Worm (Caenorhabditis elegans) whole organism, young adult: ENCODE results near the gene srh-244.

Source experiments
- B0035.1 ChIP-seq: sonication (generic microtip); optimal IDR thresholded peaks from 2 replicates; lab custom pipeline; 2016; ENCODE audit warnings: missing genetic modification characterization, mild to moderate bottlenecking, missing compliant biosample characterization, missing genotype, missing genetic modification reagents
- C06A6.2 ChIP-seq: fragments of 200-800 bp; sonication (Bioruptor generic); conservative IDR thresholded peaks from 2 replicates; pipeline ENCODE4 v1.3.6; 2022; ENCODE audit warnings: missing genetic modification characterization, missing compliant biosample characterization
- D2030.7 ChIP-seq: fragments of 200-800 bp; sonication (Bioruptor generic); IDR thresholded peaks from 2 replicates; pipeline ENCODE4 v1.3.6; 2022; ENCODE audit warnings: missing genetic modification reagents, missing genetic modification characterization, missing compliant biosample characterization
- F37B4.10 ChIP-seq: fragments of 200-800 bp; sonication (Bioruptor generic); IDR thresholded peaks from 2 replicates; pipeline ENCODE4 v1.3.6; 2022; ENCODE audit warnings: missing genetic modification characterization, missing compliant biosample characterization
- F39B2.1 ChIP-seq: fragments of 200-800 bp; sonication (Bioruptor generic); IDR thresholded peaks from 2 replicates; pipeline ENCODE4 v1.3.6; 2022; ENCODE audit warnings: missing genetic modification reagents, missing genetic modification characterization, missing compliant biosample characterization
- K12H6.12 ChIP-seq: fragments of 200-800 bp; sonication (Bioruptor generic); optimal IDR thresholded peaks from 2 replicates; lab custom pipeline; 2018; ENCODE audit warnings: mild to moderate bottlenecking, missing genetic modification characterization, missing compliant biosample characterization
- Y53F4B.3 ChIP-seq: fragments of 200-800 bp; sonication (Bioruptor generic); IDR thresholded peaks from 2 replicates; pipeline ENCODE4 v1.3.6; 2022; ENCODE audit warnings: missing genetic modification reagents, missing genetic modification characterization, missing compliant biosample characterization
- Y53G8AR.9 ChIP-seq: fragments of 200-800 bp; sonication (Bioruptor generic); conservative IDR thresholded peaks from 2 replicates; pipeline ENCODE4 v1.3.6; 2022; ENCODE audit warnings: missing genetic modification reagents, missing genetic modification characterization, missing compliant biosample characterization
- Y56A3A.18 ChIP-seq: fragments of 200-800 bp; sonication (Bioruptor generic); IDR thresholded peaks from 2 replicates; pipeline ENCODE4 v1.3.6; 2022; ENCODE audit warnings: missing genetic modification reagents, missing genetic modification characterization, missing compliant biosample characterization
- akir-1 ChIP-seq: fragments of 200-800 bp; sonication (Bioruptor generic); optimal IDR thresholded peaks from 2 replicates; lab custom pipeline; 2018; ENCODE audit warnings: mild to moderate bottlenecking, missing genetic modification characterization, moderate library complexity, missing compliant biosample characterization
- ceh-91 ChIP-seq: fragments of 200-800 bp; sonication (Bioruptor generic); IDR thresholded peaks from 2 replicates; pipeline ENCODE4 v1.3.6; 2022; ENCODE audit warnings: missing genetic modification reagents, missing genetic modification characterization, missing compliant biosample characterization
- die-1 ChIP-seq: sonication (generic microtip); optimal IDR thresholded peaks from 2 replicates; lab custom pipeline; 2016; ENCODE audit warnings: missing genotype, mild to moderate bottlenecking, missing genetic modification characterization, missing compliant biosample characterization
- dox-1 ChIP-seq: fragments of 200-800 bp; sonication (Bioruptor generic); IDR thresholded peaks from 2 replicates; pipeline ENCODE4 v1.3.6; 2022; ENCODE audit warnings: missing genetic modification reagents, missing genetic modification characterization, missing compliant biosample characterization
- dpff-1 ChIP-seq: sonication (generic microtip); optimal IDR thresholded peaks from 2 replicates; lab custom pipeline; 2017; ENCODE audit warnings: mild to moderate bottlenecking, missing genetic modification characterization, missing compliant biosample characterization
- efl-1 ChIP-seq: fragments of 150-350 bp; optimal IDR thresholded peaks from 2 replicates; lab custom pipeline; 2014; ENCODE audit warnings: missing biosample characterization, missing genetic modification reagents, missing genetic modification characterization
- ets-4 ChIP-seq: fragments of 200-800 bp; sonication (Bioruptor generic); optimal IDR thresholded peaks from 2 replicates; lab custom pipeline; 2018; ENCODE audit warnings: mild to moderate bottlenecking, missing genetic modification characterization, missing compliant biosample characterization
- fkh-3 ChIP-seq: sonication (generic microtip); optimal IDR thresholded peaks from 2 replicates; lab custom pipeline; 2016; ENCODE audit warnings: mild to moderate bottlenecking, missing genetic modification characterization, missing compliant biosample characterization
- him-1 ChIP-seq: sonication (generic microtip); optimal IDR thresholded peaks from 2 replicates; lab custom pipeline; 2016; ENCODE audit warnings: missing genotype, missing genetic modification reagents, missing genetic modification characterization, missing compliant biosample characterization
- hlh-12 ChIP-seq: sonication (generic microtip); optimal IDR thresholded peaks from 2 replicates; lab custom pipeline; 2016; ENCODE audit warnings: missing genetic modification characterization, missing compliant biosample characterization
- hrde-1 ChIP-seq: sonication (generic microtip); optimal IDR thresholded peaks from 2 replicates; lab custom pipeline; 2016; ENCODE audit warnings: missing genetic modification characterization, mild to moderate bottlenecking, missing compliant biosample characterization, moderate library complexity, missing genotype, missing genetic modification reagents, borderline replicate concordance
- lag-1 ChIP-seq: fragments of 200-800 bp; sonication (Bioruptor generic); IDR thresholded peaks from 2 replicates; pipeline ENCODE4 v1.3.6; 2022; ENCODE audit warnings: missing genetic modification reagents, missing genetic modification characterization, missing compliant biosample characterization
- let-526 ChIP-seq: fragments of 200-800 bp; sonication (Bioruptor generic); IDR thresholded peaks from 2 replicates; pipeline ENCODE4 v1.3.6; 2022; ENCODE audit warnings: missing genetic modification reagents, missing genetic modification characterization, missing compliant biosample characterization
- let-607 ChIP-seq, 2 experiments: fragments of 200-800 bp in 1 of 2; sonication (Bioruptor generic) in 1 of 2; sonication (generic microtip) in 1 of 2; optimal IDR thresholded peaks; 2 replicates each; lab custom pipeline; 2016 to 2018; ENCODE audit warnings: mild to moderate bottlenecking in 2 of 2, missing compliant biosample characterization in 2 of 2, missing genetic modification characterization in 2 of 2, moderate library complexity in 2 of 2, missing genotype in 1 of 2
- lin-26 ChIP-seq: fragments of 200-800 bp; sonication (Bioruptor generic); IDR thresholded peaks from 2 replicates; pipeline ENCODE4 v1.3.6; 2022; ENCODE audit warnings: missing genetic modification reagents, missing genetic modification characterization, missing compliant biosample characterization
- lin-35 ChIP-seq, 3 experiments: fragments of 150-350 bp in 2 of 3; sonication (generic microtip) in 1 of 3; optimal IDR thresholded peaks; 2 replicates each; lab custom pipeline; 2014 to 2018; ENCODE audit warnings: missing biosample characterization in 3 of 3, missing genetic modification characterization in 3 of 3, missing genetic modification reagents in 3 of 3
- lin-54 ChIP-seq: fragments of 200-800 bp; sonication (Bioruptor generic); optimal IDR thresholded peaks from 2 replicates; lab custom pipeline; 2018; ENCODE audit warnings: mild to moderate bottlenecking, missing genetic modification characterization, missing compliant biosample characterization
- madf-3 ChIP-seq: fragments of 200-800 bp; sonication (Bioruptor generic); IDR thresholded peaks from 2 replicates; pipeline ENCODE4 v1.3.6; 2022; ENCODE audit warnings: missing genetic modification reagents, missing genetic modification characterization, missing compliant biosample characterization
- mxl-1 ChIP-seq: sonication (generic microtip); optimal IDR thresholded peaks from 2 replicates; lab custom pipeline; 2016; ENCODE audit warnings: missing genetic modification characterization, missing compliant biosample characterization
- nfyb-1 ChIP-seq: fragments of 200-800 bp; sonication (Bioruptor generic); IDR thresholded peaks from 2 replicates; pipeline ENCODE4 v1.3.6; 2022; ENCODE audit warnings: missing genetic modification reagents, missing genetic modification characterization, missing compliant biosample characterization
- nhr-27 ChIP-seq: fragments of 200-800 bp; sonication (Bioruptor generic); optimal IDR thresholded peaks from 2 replicates; lab custom pipeline; 2018; ENCODE audit warnings: mild to moderate bottlenecking, missing genetic modification characterization, moderate library complexity, missing compliant biosample characterization
- pha-4 ChIP-seq: fragments of 150-350 bp; sonication (generic microtip); optimal IDR thresholded peaks from 2 replicates; lab custom pipeline; 2014; ENCODE audit warnings: missing biosample characterization, missing genetic modification reagents, missing genetic modification characterization
- snpc-1.3 ChIP-seq: sonication (generic microtip); optimal IDR thresholded peaks from 2 replicates; lab custom pipeline; 2017; ENCODE audit warnings: missing genetic modification characterization, mild to moderate bottlenecking, missing compliant biosample characterization, antibody characterized with exemption, moderate library complexity, missing genotype, missing genetic modification reagents; ENCODE audit not compliant: insufficient read depth
- tlf-1 ChIP-seq: fragments of 200-800 bp; sonication (Bioruptor generic); optimal IDR thresholded peaks from 2 replicates; lab custom pipeline; 2018; ENCODE audit warnings: mild to moderate bottlenecking, missing genetic modification characterization, missing compliant biosample characterization
- unc-62 ChIP-seq: fragments of 150-350 bp; optimal IDR thresholded peaks from 2 replicates; lab custom pipeline; 2014; ENCODE audit warnings: missing biosample characterization, missing genetic modification reagents, missing genetic modification characterization
- ztf-22 ChIP-seq: fragments of 200-800 bp; sonication (Bioruptor generic); optimal IDR thresholded peaks from 2 replicates; lab custom pipeline; 2018; ENCODE audit warnings: mild to moderate bottlenecking, missing genetic modification characterization, moderate library complexity, missing compliant biosample characterization
- ztf-25 ChIP-seq: fragments of 200-800 bp; sonication (Bioruptor generic); IDR thresholded peaks from 2 replicates; pipeline ENCODE4 v1.3.6; 2022; ENCODE audit warnings: missing genetic modification reagents, missing genetic modification characterization, missing compliant biosample characterization
- ztf-26 ChIP-seq: sonication (generic microtip); optimal IDR thresholded peaks from 2 replicates; lab custom pipeline; 2017; ENCODE audit warnings: missing genetic modification characterization, missing compliant biosample characterization
- ztf-3 ChIP-seq: fragments of 200-800 bp; sonication (Bioruptor generic); optimal IDR thresholded peaks from 2 replicates; lab custom pipeline; 2018; ENCODE audit warnings: mild to moderate bottlenecking, missing genetic modification characterization, missing compliant biosample characterization

The srh-244 gene

DNA sequence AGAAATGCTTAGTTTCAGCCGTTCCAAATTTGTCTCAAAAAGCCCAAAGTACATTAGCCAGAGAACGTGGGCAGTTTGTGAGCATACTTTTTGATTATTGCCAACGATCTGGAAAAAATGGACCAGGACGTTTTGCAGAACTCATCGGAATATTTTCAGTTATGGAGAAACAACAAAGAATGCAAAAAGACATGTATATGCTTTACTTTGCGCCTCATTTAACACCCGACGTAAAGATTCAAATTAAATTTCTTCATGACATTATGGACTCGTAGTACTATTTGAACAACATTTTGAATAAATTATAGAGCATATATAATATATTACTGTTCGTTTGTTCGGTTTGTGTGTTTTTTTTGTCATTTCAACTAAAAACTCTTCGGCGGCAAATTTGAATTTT, at the start of gene srh-244:
Gene srh-244, plus strand, starts transcription at position 301 of the 400 bp plus-strand sequence.
- TF ChIP-seq dox-1 (no peak), die-1 (tag; lab: Kevin White, UChicago) (no peak), unc-62 (no peak), lin-35 (GFP tag; optimal IDR thresholded peaks at IDR 0.05; lab: Kevin White, UChicago) (no peak), ztf-25 (no peak), snpc-1.3 (no peak), D2030.7 (no peak)

DNA sequence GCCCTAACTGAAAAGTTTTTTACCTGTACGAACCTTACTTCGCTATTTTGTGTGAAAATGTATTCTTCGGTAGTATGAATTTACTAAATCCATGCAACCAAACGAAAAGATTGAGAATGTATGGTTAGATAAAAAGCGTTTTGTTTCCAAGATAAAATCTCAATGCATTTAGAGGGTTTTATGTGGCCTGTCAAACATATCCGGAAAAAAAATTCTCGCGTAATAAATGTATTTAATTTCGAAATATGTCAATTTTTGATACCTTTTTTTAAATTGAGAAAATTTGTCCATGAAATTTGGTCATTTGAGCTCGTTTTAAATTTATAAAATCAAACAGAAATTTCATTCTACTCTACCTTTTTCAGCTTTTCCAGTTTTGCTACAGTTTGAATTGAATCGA, 48.4 kb upstream of the srh-244 start, which contains the start of gene F07G11.4:
Gene F07G11.4, minus strand, starts transcription at position 101 of the 400 bp plus-strand sequence.
- TF ChIP-seq K12H6.12 (tag; lab: Kevin White, UChicago), result no peak
- TF ChIP-seq him-1 (tag; lab: Kevin White, UChicago), result no peak

DNA sequence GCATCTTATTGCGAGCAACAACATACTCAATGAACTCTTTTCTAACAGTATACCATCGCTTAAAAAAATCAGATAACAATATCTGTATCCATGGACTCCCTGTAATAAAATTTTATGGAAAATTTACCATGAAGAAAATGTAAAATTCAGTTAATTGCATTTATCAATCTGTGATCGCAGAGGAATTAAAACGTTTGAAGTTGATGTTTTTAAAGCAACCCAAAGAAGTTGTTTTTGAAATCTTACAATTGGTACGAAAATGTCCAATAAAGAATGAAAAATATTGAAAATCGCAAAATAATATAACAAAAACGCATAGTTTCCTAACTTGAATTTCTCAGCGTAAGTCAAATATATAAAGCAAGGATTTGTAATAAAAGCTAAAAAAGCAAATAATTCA, 46.4 kb upstream of the srh-244 start, which contains the start of gene srj-32:
Gene srj-32, minus strand, starts transcription at position 101 of the 400 bp plus-strand sequence.
- TF ChIP-seq hrde-1 (tag; lab: Kevin White, UChicago), result no peak
- no peak for TF ChIP-seq Y53G8AR.9 (GFP tag; lab: Robert Waterston, UW)
- no peak for TF ChIP-seq snpc-1.3
- TF ChIP-seq madf-3 (GFP tag; lab: Robert Waterston, UW), result no peak
- TF ChIP-seq unc-62, result no peak
- TF ChIP-seq let-607 (tag; optimal IDR thresholded peaks at IDR 0.05; lab: Kevin White, UChicago), result no peak
- no peak for TF ChIP-seq pha-4 (tag; lab: Kevin White, UChicago)
- no peak for TF ChIP-seq ztf-3 (GFP tag; lab: Kevin White, UChicago)
- TF ChIP-seq lag-1, result no peak
- no peak for TF ChIP-seq ztf-26
- no peak for TF ChIP-seq lin-26 (GFP tag; lab: Robert Waterston, UW)
- no peak for TF ChIP-seq nhr-27 (tag; lab: Kevin White, UChicago)
- no peak for TF ChIP-seq F37B4.10
- no peak for TF ChIP-seq Y56A3A.18 (GFP tag; lab: Robert Waterston, UW)
- TF ChIP-seq mxl-1 (tag; lab: Kevin White, UChicago), result no peak
- no peak for TF ChIP-seq akir-1 (GFP tag; lab: Kevin White, UChicago)
- TF ChIP-seq ceh-91, result no peak
- TF ChIP-seq hlh-12 (tag; lab: Kevin White, UChicago), result no peak
- no peak for TF ChIP-seq efl-1 (GFP tag; lab: Kevin White, UChicago)

DNA sequence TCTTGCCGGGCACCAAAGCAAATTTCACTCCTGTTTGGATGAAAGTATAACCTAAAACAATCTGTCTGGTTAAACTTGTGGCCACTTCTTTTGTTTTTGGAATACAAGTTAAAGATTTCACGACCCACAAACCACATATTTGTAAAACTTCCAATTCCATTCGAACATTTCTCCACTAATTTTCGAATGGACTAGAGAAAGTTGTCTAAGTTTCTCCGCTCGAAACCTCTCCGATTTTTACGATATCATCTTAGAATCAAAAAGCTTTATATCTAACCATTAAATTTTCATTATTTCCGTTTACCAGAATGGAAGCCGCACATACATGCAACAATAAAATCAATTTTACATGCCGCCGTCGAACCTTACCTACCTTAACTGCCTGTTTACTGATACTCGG, 45.2 kb upstream of the srh-244 start, which contains the start of gene F07G11.3:
Gene F07G11.3, plus strand, starts transcription at position 301 of the 400 bp plus-strand sequence.
- TF ChIP-seq fkh-3 (tag; lab: Kevin White, UChicago) (no peak), lin-54 (GFP tag; lab: Kevin White, UChicago) (no peak), pha-4 (tag; lab: Kevin White, UChicago) (no peak), F39B2.1 (no peak), dpff-1 (tag; lab: Kevin White, UChicago) (no peak), lin-35 (GFP tag; optimal IDR thresholded peaks at IDR 0.05; lab: Kevin White, UChicago) (no peak), Y53F4B.3 (no peak), ztf-22 (no peak), die-1 (tag; lab: Kevin White, UChicago) (no peak), nfyb-1 (GFP tag; lab: Robert Waterston, UW) (no peak), ets-4 (GFP tag; lab: Kevin White, UChicago) (no peak), C06A6.2 (GFP tag; lab: Robert Waterston, UW) (no peak), ztf-25 (no peak), B0035.1 (tag; lab: Kevin White, UChicago) (no peak), K12H6.12 (tag; lab: Kevin White, UChicago) (no peak), tlf-1 (GFP tag; lab: Kevin White, UChicago) (no peak), let-526 (GFP tag; lab: Robert Waterston, UW) (no peak)
